Fruit fly (Drosophila melanogaster) whole organism, prepupa: ENCODE results near the gene CG18223.

Experiments used
- Blimp-1 ChIP-seq: fragments of 200-800 bp; sonication (Bioruptor generic); optimal IDR thresholded peaks from 3 replicates; lab custom pipeline; 2017; ENCODE audit warnings: missing biosample characterization, missing genetic modification characterization, mild to moderate bottlenecking, moderate library complexity, missing genetic modification reagents
- CG10631 ChIP-seq: fragments of 200-800 bp; sonication (Bioruptor generic); optimal IDR thresholded peaks from 2 replicates; lab custom pipeline; 2016; ENCODE audit warnings: missing biosample characterization, missing genetic modification characterization
- CG10669 ChIP-seq: fragments of 200-800 bp; sonication (Bioruptor generic); optimal IDR thresholded peaks from 3 replicates; lab custom pipeline; 2018; ENCODE audit warnings: missing biosample characterization, mild to moderate bottlenecking, missing genetic modification characterization, moderate library complexity
- CG11762 ChIP-seq: fragments of 200-800 bp; sonication (Bioruptor generic); optimal IDR thresholded peaks from 3 replicates; lab custom pipeline; 2016; ENCODE audit warnings: missing biosample characterization, missing genetic modification characterization; ENCODE audit not compliant: insufficient read depth
- CG11902 ChIP-seq: fragments of 200-800 bp; sonication (Bioruptor generic); optimal IDR thresholded peaks from 3 replicates; lab custom pipeline; 2016; ENCODE audit warnings: missing biosample characterization, missing genetic modification characterization
- CG15336 ChIP-seq: fragments of 200-800 bp; sonication (Bioruptor generic); IDR thresholded peaks from 2 replicates; pipeline ENCODE4 v1.3.6; 2022; ENCODE audit warnings: missing biosample characterization, missing genetic modification characterization
- CG1621 ChIP-seq: fragments of 200-800 bp; sonication (Bioruptor generic); optimal IDR thresholded peaks from 3 replicates; lab custom pipeline; 2018; ENCODE audit warnings: missing biosample characterization, mild to moderate bottlenecking, missing genetic modification characterization
- CG16779 ChIP-seq: fragments of 200-800 bp; sonication (Bioruptor generic); optimal IDR thresholded peaks from 3 replicates; lab custom pipeline; 2017; ENCODE audit warnings: missing biosample characterization, mild to moderate bottlenecking, missing genetic modification characterization
- CG3032 ChIP-seq: fragments of 200-800 bp; optimal IDR thresholded peaks from 2 replicates; lab custom pipeline; 2019; ENCODE audit warnings: missing biosample characterization, mild to moderate bottlenecking, missing genetic modification characterization, moderate library complexity
- CG32006 ChIP-seq: fragments of 200-800 bp; sonication (Bioruptor generic); optimal IDR thresholded peaks from 3 replicates; lab custom pipeline; 2017; ENCODE audit warnings: missing biosample characterization, mild to moderate bottlenecking, missing genetic modification characterization
- CG34406 ChIP-seq: fragments of 200-800 bp; sonication (Bioruptor generic); optimal IDR thresholded peaks from 3 replicates; lab custom pipeline; 2016; ENCODE audit warnings: missing biosample characterization, missing genetic modification characterization
- CG3919 ChIP-seq: fragments of 200-800 bp; sonication (Bioruptor generic); optimal IDR thresholded peaks from 3 replicates; lab custom pipeline; 2016; ENCODE audit warnings: missing biosample characterization, missing genetic modification characterization
- CG4318 ChIP-seq: fragments of 200-800 bp; sonication (Bioruptor generic); optimal IDR thresholded peaks from 3 replicates; lab custom pipeline; 2017; ENCODE audit warnings: missing biosample characterization, mild to moderate bottlenecking, missing genetic modification characterization
- CG6163 ChIP-seq: fragments of 200-800 bp; sonication (Bioruptor generic); IDR thresholded peaks from 3 replicates; pipeline ENCODE4 v1.3.6; 2022; ENCODE audit warnings: missing biosample characterization, missing genetic modification characterization
- CG6276 ChIP-seq: fragments of 200-800 bp; sonication (Bioruptor generic); optimal IDR thresholded peaks from 2 replicates; lab custom pipeline; 2017; ENCODE audit warnings: missing biosample characterization, mild to moderate bottlenecking, missing genetic modification characterization
- CG6792 ChIP-seq: fragments of 200-800 bp; sonication (Bioruptor generic); optimal IDR thresholded peaks from 3 replicates; lab custom pipeline; 2016; ENCODE audit warnings: missing biosample characterization, missing genetic modification characterization
- CG6808 ChIP-seq: fragments of 200-800 bp; sonication (Bioruptor generic); optimal IDR thresholded peaks from 3 replicates; lab custom pipeline; 2017; ENCODE audit warnings: missing biosample characterization, missing genetic modification characterization, mild to moderate bottlenecking, moderate library complexity, missing genetic modification reagents
- CG6854 ChIP-seq: fragments of 200-800 bp; sonication (Bioruptor generic); optimal IDR thresholded peaks from 2 replicates; lab custom pipeline; 2017; ENCODE audit warnings: missing biosample characterization, mild to moderate bottlenecking, missing genetic modification characterization
- CG7368 ChIP-seq: fragments of 200-800 bp; sonication (Bioruptor generic); optimal IDR thresholded peaks from 3 replicates; lab custom pipeline; 2016; ENCODE audit warnings: missing biosample characterization, missing genetic modification characterization
- CG8319 ChIP-seq: fragments of 200-800 bp; sonication (Bioruptor generic); optimal IDR thresholded peaks from 3 replicates; lab custom pipeline; 2016; ENCODE audit warnings: missing biosample characterization, missing genetic modification characterization
- CG8632 ChIP-seq: fragments of 200-800 bp; sonication (Bioruptor generic); optimal IDR thresholded peaks from 3 replicates; lab custom pipeline; 2016; ENCODE audit warnings: missing biosample characterization, missing genetic modification characterization
- CG9139 ChIP-seq: fragments of 200-800 bp; sonication (Bioruptor generic); optimal IDR thresholded peaks from 3 replicates; lab custom pipeline; 2017; ENCODE audit warnings: missing biosample characterization, mild to moderate bottlenecking, missing genetic modification characterization
- Eip78C ChIP-seq: fragments of 200-800 bp; sonication (Bioruptor generic); peaks from one replicate; lab custom pipeline; 2016; ENCODE audit warnings: missing biosample characterization, missing genetic modification characterization
- Eip93F ChIP-seq: fragments of 200-800 bp; sonication (Bioruptor generic); optimal IDR thresholded peaks from 2 replicates; lab custom pipeline; 2016; ENCODE audit warnings: missing biosample characterization, mild to moderate bottlenecking, missing genetic modification characterization
- Ets96B ChIP-seq: fragments of 200-800 bp; optimal IDR thresholded peaks from 2 replicates; lab custom pipeline; 2019; ENCODE audit warnings: missing biosample characterization, mild to moderate bottlenecking, missing genetic modification characterization, moderate library complexity
- Gug ChIP-seq: fragments of 200-800 bp; sonication (Bioruptor generic); IDR thresholded peaks from 2 replicates; pipeline ENCODE4 v1.3.6; 2022; ENCODE audit warnings: missing biosample characterization, missing genetic modification characterization
- Hr38 ChIP-seq: sonication (Bioruptor generic); optimal IDR thresholded peaks from 2 replicates; lab custom pipeline; 2016; ENCODE audit warnings: missing biosample characterization, missing genetic modification characterization
- Hr39 ChIP-seq: fragments of 200-800 bp; sonication (Bioruptor generic); optimal IDR thresholded peaks from 2 replicates; lab custom pipeline; 2016; ENCODE audit warnings: missing biosample characterization, missing genetic modification characterization
- Hr4 ChIP-seq: fragments of 200-800 bp; sonication (Bioruptor generic); optimal IDR thresholded peaks from 3 replicates; lab custom pipeline; 2016; ENCODE audit warnings: missing biosample characterization, missing genetic modification characterization
- Lpt ChIP-seq: fragments of 200-800 bp; sonication (Bioruptor generic); optimal IDR thresholded peaks from 3 replicates; lab custom pipeline; 2016; ENCODE audit warnings: missing biosample characterization, missing genetic modification characterization
- Met ChIP-seq: fragments of 200-800 bp; sonication (Bioruptor generic); optimal IDR thresholded peaks from 3 replicates; lab custom pipeline; 2016; ENCODE audit warnings: missing biosample characterization, missing genetic modification characterization
- OdsH ChIP-seq: fragments of 200-800 bp; sonication (Bioruptor generic); optimal IDR thresholded peaks from 3 replicates; lab custom pipeline; 2016; ENCODE audit warnings: missing biosample characterization, missing genetic modification characterization
- Smox ChIP-seq: fragments of 200-800 bp; sonication (Bioruptor generic); optimal IDR thresholded peaks from 3 replicates; lab custom pipeline; 2016; ENCODE audit warnings: missing biosample characterization, missing genetic modification characterization
- Sox102F ChIP-seq: fragments of 200-800 bp; sonication (Bioruptor generic); optimal IDR thresholded peaks from 2 replicates; lab custom pipeline; 2016; ENCODE audit warnings: missing biosample characterization, mild to moderate bottlenecking, missing genetic modification characterization
- Sox14 ChIP-seq: fragments of 200-800 bp; sonication (Bioruptor generic); optimal IDR thresholded peaks from 3 replicates; lab custom pipeline; 2016; ENCODE audit warnings: missing biosample characterization, missing genetic modification characterization
- Sox15 ChIP-seq: fragments of 200-800 bp; sonication (Bioruptor generic); optimal IDR thresholded peaks from 3 replicates; lab custom pipeline; 2016; ENCODE audit warnings: missing biosample characterization, missing genetic modification characterization
- achi ChIP-seq: fragments of 200-800 bp; sonication (Bioruptor generic); optimal IDR thresholded peaks from 3 replicates; lab custom pipeline; 2016; ENCODE audit warnings: missing biosample characterization, missing genetic modification characterization
- cyc ChIP-seq: fragments of 200-800 bp; sonication (Bioruptor generic); optimal IDR thresholded peaks from 3 replicates; lab custom pipeline; 2016; ENCODE audit warnings: missing biosample characterization, missing genetic modification characterization
- dac ChIP-seq: fragments of 200-800 bp; sonication (Bioruptor generic); optimal IDR thresholded peaks from 2 replicates; lab custom pipeline; 2017; ENCODE audit warnings: missing biosample characterization, mild to moderate bottlenecking, missing genetic modification characterization
- dsx ChIP-seq: fragments of 200-800 bp; optimal IDR thresholded peaks from 3 replicates; lab custom pipeline; 2019; ENCODE audit warnings: missing biosample characterization, mild to moderate bottlenecking, missing genetic modification characterization, moderate library complexity; ENCODE audit not compliant: poor library complexity, severe bottlenecking
- eg ChIP-seq: fragments of 200-800 bp; sonication (Bioruptor generic); IDR thresholded peaks from 3 replicates; pipeline ENCODE4 v1.3.6; 2022; ENCODE audit warnings: missing biosample characterization, missing genetic modification characterization
- fd59A ChIP-seq: fragments of 200-800 bp; sonication (Bioruptor generic); optimal IDR thresholded peaks from 2 replicates; lab custom pipeline; 2017; ENCODE audit warnings: missing biosample characterization, mild to moderate bottlenecking, missing genetic modification characterization, missing genetic modification reagents
- fkh ChIP-seq: fragments of 200-800 bp; sonication (Bioruptor generic); optimal IDR thresholded peaks from 3 replicates; lab custom pipeline; 2017; ENCODE audit warnings: missing biosample characterization, mild to moderate bottlenecking, missing genetic modification characterization, moderate library complexity
- lz ChIP-seq: fragments of 200-800 bp; sonication (Bioruptor generic); optimal IDR thresholded peaks from 3 replicates; lab custom pipeline; 2016; ENCODE audit warnings: missing biosample characterization, missing genetic modification characterization
- net ChIP-seq: fragments of 200-800 bp; sonication (Bioruptor generic); optimal IDR thresholded peaks from 3 replicates; lab custom pipeline; 2016; ENCODE audit warnings: missing biosample characterization, missing genetic modification characterization
- salr ChIP-seq, 2 experiments: fragments of 200-800 bp; sonication (Bioruptor generic); optimal IDR thresholded peaks; 3 replicates each; lab custom pipeline; 2016 to 2018; ENCODE audit warnings: missing biosample characterization in 2 of 2, missing genetic modification characterization in 2 of 2, mild to moderate bottlenecking in 1 of 2
- spab ChIP-seq: fragments of 200-800 bp; sonication (Bioruptor generic); optimal IDR thresholded peaks from 2 replicates; lab custom pipeline; 2017; ENCODE audit warnings: missing biosample characterization, mild to moderate bottlenecking, missing genetic modification characterization, missing genetic modification reagents
- svp ChIP-seq: fragments of 200-800 bp; sonication (Bioruptor generic); peaks from one replicate; lab custom pipeline; 2016; ENCODE audit warnings: missing biosample characterization, missing genetic modification characterization
- topi ChIP-seq: fragments of 200-800 bp; sonication (Bioruptor generic); optimal IDR thresholded peaks from 3 replicates; lab custom pipeline; 2016; ENCODE audit warnings: missing biosample characterization, missing genetic modification characterization
- vri ChIP-seq: fragments of 200-800 bp; sonication (Bioruptor generic); optimal IDR thresholded peaks from 3 replicates; lab custom pipeline; 2016; ENCODE audit warnings: missing biosample characterization, mild to moderate bottlenecking, missing genetic modification characterization

CG18223 gene

DNA sequence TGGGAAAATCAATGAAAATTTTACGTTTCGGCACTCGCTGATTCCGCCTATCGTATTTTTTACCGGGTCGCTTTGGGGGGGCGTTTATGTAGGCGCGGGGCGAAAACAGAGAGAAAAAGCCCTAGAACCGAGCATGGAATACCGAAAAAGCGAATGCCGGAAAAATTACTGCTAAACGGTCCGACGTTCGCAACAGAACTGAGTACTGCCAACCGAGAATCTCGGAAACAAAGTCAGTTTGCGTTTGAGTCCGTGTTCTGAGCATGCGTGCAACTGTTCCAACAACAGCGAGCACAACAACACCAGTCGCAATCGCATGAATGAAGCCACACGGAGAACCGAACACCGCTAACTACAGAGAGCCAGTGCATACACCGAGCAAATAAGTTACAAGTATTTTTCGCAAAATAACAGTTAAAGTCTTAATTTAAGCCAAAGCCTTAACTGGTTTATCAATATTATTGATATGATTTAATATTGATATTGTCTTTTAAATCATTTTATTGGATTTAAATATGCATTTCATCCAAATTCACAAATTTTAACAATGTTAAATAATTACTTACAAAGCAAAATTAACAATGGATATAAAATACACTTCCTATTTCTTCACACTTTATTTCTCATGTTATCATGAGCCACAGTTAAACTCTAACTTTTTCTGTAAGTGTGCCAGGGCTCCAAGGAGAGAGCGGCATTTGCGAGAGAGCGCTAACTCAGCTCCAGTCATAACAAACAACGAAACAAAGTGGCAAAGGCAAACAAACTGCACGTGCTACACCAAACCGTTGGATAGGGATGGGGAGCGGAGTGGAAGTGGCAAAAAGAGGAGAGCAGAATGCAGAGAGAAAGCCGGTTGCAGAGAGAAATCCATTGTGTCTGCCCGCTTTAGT is 29.6 kb downstream of the CG18223 start, which contains the start of gene CG3961:
Gene CG3961 (minus strand): TSS at position 201 of the 893 bp plus-strand sequence.
- TF ChIP-seq Hr39 (GFP tag; lab: Kevin White, UChicago) (peak; percentile 94), fd59A (GFP tag; lab: Kevin White, UChicago) (peak; percentile 99), cyc (GFP tag; lab: Kevin White, UChicago) (peak; percentile 96), CG6163 (peak; percentile 89), dsx (peak; percentile 98), Blimp-1 (GFP tag; lab: Kevin White, UChicago) (peak; percentile 96), Lpt (peak; percentile 98), CG8632 (GFP tag; lab: Kevin White, UChicago) (peak; percentile 99), spab (GFP tag; lab: Kevin White, UChicago) (peak; percentile 99), fkh (GFP tag; lab: Kevin White, UChicago) (peak; percentile 85), CG4318 (GFP tag; lab: Kevin White, UChicago) (peak; percentile 98), dac (GFP tag; lab: Kevin White, UChicago) (peak; percentile 94), Sox14 (GFP tag; lab: Kevin White, UChicago) (peak; percentile 97), svp (GFP tag; lab: Kevin White, UChicago) (peak; percentile 98), CG10669 (GFP tag; lab: Kevin White, UChicago) (peak; percentile 98), net (GFP tag; lab: Kevin White, UChicago) (peak; percentile 99), CG6854 (GFP tag; lab: Kevin White, UChicago) (peak; percentile 94), topi (GFP tag; lab: Kevin White, UChicago) (peak; percentile 98), CG32006 (peak; percentile 100), eg (GFP tag; lab: Robert Waterston, UW) (peak; percentile 89), CG7368 (GFP tag; lab: Kevin White, UChicago) (peak; percentile 97), CG3032 (peak; percentile 99), Hr38 (GFP tag; lab: Kevin White, UChicago) (no peak), Sox102F (GFP tag; lab: Kevin White, UChicago) (peak; percentile 97), Sox15 (GFP tag; lab: Kevin White, UChicago) (peak; percentile 98), CG34406 (peak; percentile 99), CG6792 (GFP tag; lab: Kevin White, UChicago) (peak; percentile 99), salr (GFP tag; optimal IDR thresholded peaks at IDR 0.05; lab: Kevin White, UChicago) (peak; percentile 85 to 100), achi (GFP tag; lab: Kevin White, UChicago) (peak; percentile 98), Eip93F (GFP tag; lab: Kevin White, UChicago) (peak; percentile 89), Gug (GFP tag; lab: Robert Waterston, UW) (peak; percentile 94), CG1621 (tag; lab: Kevin White, UChicago) (peak; percentile 94), CG11762 (GFP tag; lab: Kevin White, UChicago) (peak; percentile 98), Met (GFP tag; lab: Kevin White, UChicago) (peak; percentile 98), CG16779 (tag; lab: Kevin White, UChicago) (peak; percentile 98), CG6808 (peak; percentile 99), CG9139 (peak; percentile 98), vri (peak; percentile 89), CG11902 (GFP tag; lab: Kevin White, UChicago) (peak; percentile 93), Smox (GFP tag; lab: Kevin White, UChicago) (peak; percentile 98), Hr4 (peak; percentile 98), CG6276 (GFP tag; lab: Kevin White, UChicago) (peak; percentile 98), Ets96B (tag; lab: Kevin White, UChicago) (peak; percentile 99), Eip78C (GFP tag; lab: Kevin White, UChicago) (peak; percentile 100), CG15336 (peak; percentile 98), CG10631 (GFP tag; lab: Kevin White, UChicago) (peak; percentile 99), CG8319 (GFP tag; lab: Kevin White, UChicago) (peak; percentile 96), lz (GFP tag; lab: Kevin White, UChicago) (peak; percentile 98), OdsH (GFP tag; lab: Kevin White, UChicago) (peak; percentile 99), CG3919 (GFP tag; lab: Kevin White, UChicago) (peak; percentile 99)
